Fruit fly (Drosophila melanogaster) whole organism, wandering third instar larva: ENCODE data around the gene Hnf4.

ENCODE experiments used
- Myc ChIP-seq: fragments of >200 bp; optimal IDR thresholded peaks from 2 replicates; lab custom pipeline; 2017
- fru ChIP-seq: fragments of 200-800 bp; sonication (Bioruptor generic); optimal IDR thresholded peaks from 3 replicates; lab custom pipeline; 2016; ENCODE audit warnings: missing biosample characterization, mild to moderate bottlenecking, missing genetic modification characterization
- lola ChIP-seq: fragments of >200 bp; optimal IDR thresholded peaks from 2 replicates; lab custom pipeline; 2017; ENCODE audit warnings: missing biosample characterization, missing genetic modification characterization
- pan ChIP-seq: fragments of >200 bp; optimal IDR thresholded peaks from 2 replicates; lab custom pipeline; 2017

DNA sequence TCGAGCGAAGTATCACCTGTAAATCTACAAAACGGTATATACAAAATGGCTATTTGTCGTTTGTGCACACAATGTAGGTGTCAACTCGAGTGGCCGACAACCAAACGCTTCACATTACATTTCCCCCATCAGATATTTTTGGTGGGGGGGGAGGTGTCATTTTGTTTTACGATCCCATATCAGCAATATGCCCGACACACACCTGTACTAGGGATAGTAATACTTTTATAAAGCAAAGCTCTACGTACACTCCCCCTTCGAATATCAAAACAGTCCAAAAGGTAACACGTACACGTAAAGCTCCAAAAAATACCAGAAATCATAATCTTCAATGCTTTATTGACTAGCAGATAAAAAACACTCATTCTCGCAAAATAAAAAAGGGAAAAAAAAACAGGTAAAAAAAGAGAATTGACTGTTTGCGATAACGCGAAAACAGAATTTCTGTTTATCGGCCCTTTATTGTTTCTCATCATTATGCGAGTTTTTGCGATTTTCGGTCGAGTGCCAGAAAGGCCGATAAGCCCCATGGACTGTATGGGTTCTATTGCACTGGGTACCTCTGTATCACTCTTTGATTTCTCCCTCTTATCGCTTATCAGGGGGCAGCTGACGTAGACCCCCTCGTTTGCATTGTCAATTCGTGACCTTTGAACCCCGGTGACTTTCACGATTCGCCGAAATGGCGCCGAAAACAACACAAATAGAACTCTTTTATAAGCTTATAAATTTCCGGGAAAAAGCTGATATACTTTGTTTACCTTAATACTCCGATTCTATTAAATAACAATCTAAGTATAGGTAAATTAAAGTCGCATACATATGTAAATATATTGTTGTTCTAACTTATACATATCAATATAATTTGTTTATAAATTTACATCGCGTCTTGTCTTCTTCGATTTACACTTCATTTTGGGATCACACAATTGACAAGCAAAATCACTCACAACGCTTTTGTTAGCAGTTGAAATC is 4.5 kb downstream of the Hnf4 start, which contains the start of gene CatB:
- TF ChIP-seq lola (GFP tag; lab: Kevin White, UChicago): no peak
- TF ChIP-seq pan (lab: Kevin White, UChicago): no peak
- no peak for TF ChIP-seq Myc (lab: Kevin White, UChicago)
- no peak for TF ChIP-seq fru (GFP tag; lab: Kevin White, UChicago)
